Fruit fly (Drosophila melanogaster): Measurements from ENCODE around the gene CG13078.

Gene CG13078

dm6 chr2L:19528308-19528707 is 35.4 kb upstream of the CG13078 start (continued):
- TF ChIP-seq pb (GFP tag; optimal IDR thresholded peaks at IDR 0.05) (peak; percentile 82), dysf (GFP tag; IDR thresholded peaks at IDR 0.05) (peak; percentile 98), psq (GFP tag; optimal IDR thresholded peaks at IDR 0.05) (peak; percentile 55), kay (GFP tag; optimal IDR thresholded peaks at IDR 0.05) (peak; percentile 94), CG10431 (GFP tag; optimal IDR thresholded peaks at IDR 0.05) (peak; percentile 15), z (GFP tag; IDR thresholded peaks at IDR 0.05) (peak; percentile 32; the same call in 1 of the 3 replicates), Rfx (GFP tag; IDR thresholded peaks at IDR 0.05) (peak; percentile 99), chinmo (GFP tag; IDR thresholded peaks at IDR 0.05; ENCODE audit: partially characterized antibody) (no peak), CG30431 (GFP tag; optimal IDR thresholded peaks at IDR 0.05) (peak; percentile 70), fd102C (GFP tag; optimal IDR thresholded peaks at IDR 0.05) (peak; percentile 6), Nf-YA (GFP tag; IDR thresholded peaks at IDR 0.05) (peak; percentile 87), seq (GFP tag; IDR thresholded peaks at IDR 0.05) (peak; percentile 97), HmgD (GFP tag; optimal IDR thresholded peaks at IDR 0.05) (peak; percentile 83), da (GFP tag; optimal IDR thresholded peaks at IDR 0.05) (peak; percentile 78), h (optimal IDR thresholded peaks at IDR 0.05) (no peak), Spps (tag; optimal IDR thresholded peaks at IDR 0.05) (peak; percentile 55), chif (GFP tag; optimal IDR thresholded peaks at IDR 0.05) (peak; percentile 83 to 93), vvl (GFP tag; IDR thresholded peaks at IDR 0.05) (peak; percentile 97), NK7.1 (GFP tag; optimal IDR thresholded peaks at IDR 0.05) (peak; percentile 88), CG1024 (GFP tag; IDR thresholded peaks at IDR 0.05) (peak; percentile 73), CG2120 (GFP tag; optimal IDR thresholded peaks at IDR 0.05) (peak; percentile 99), eve (GFP tag; optimal IDR thresholded peaks at IDR 0.05) (no peak), pum (GFP tag; optimal IDR thresholded peaks at IDR 0.05) (peak; percentile 72), tup (GFP tag; optimal IDR thresholded peaks at IDR 0.05) (peak; percentile 89), bowl (GFP tag; IDR thresholded peaks at IDR 0.05) (peak; percentile 77; the same call in 1 of the 2 replicates), CG8765 (GFP tag; IDR thresholded peaks at IDR 0.05) (peak; percentile 85; the same call in 1 of the 2 replicates), CG5180 (GFP tag; optimal IDR thresholded peaks at IDR 0.05) (no peak), tx (GFP tag; optimal IDR thresholded peaks at IDR 0.05) (peak; percentile 93), ap (GFP tag; IDR thresholded peaks at IDR 0.05) (peak; percentile 81), jing (GFP tag; optimal IDR thresholded peaks at IDR 0.05) (peak; percentile 67), Gug (GFP tag; IDR thresholded peaks at IDR 0.05) (peak; percentile 93), jumu (GFP tag; optimal IDR thresholded peaks at IDR 0.05) (peak; percentile 89), pnt (GFP tag; optimal IDR thresholded peaks at IDR 0.05) (peak; percentile 62), CG11093 (GFP tag; IDR thresholded peaks at IDR 0.05) (peak; percentile 85), CG1792 (GFP tag; optimal IDR thresholded peaks at IDR 0.05) (peak; percentile 93), so (GFP tag; IDR thresholded peaks at IDR 0.05) (peak; percentile 95), peb (GFP tag; IDR thresholded peaks at IDR 0.05) (peak; percentile 77), Vsx1 (GFP tag; optimal IDR thresholded peaks at IDR 0.05) (peak; percentile 87), usp (GFP tag; optimal IDR thresholded peaks at IDR 0.05) (no peak), Dek (tag; optimal IDR thresholded peaks at IDR 0.05) (peak; percentile 98), CG10543 (GFP tag; optimal IDR thresholded peaks at IDR 0.05) (peak; percentile 76), Jarid2 (GFP tag; optimal IDR thresholded peaks at IDR 0.05) (peak; percentile 76), Doc2 (GFP tag; IDR thresholded peaks at IDR 0.05) (peak; percentile 72), hkb (optimal IDR thresholded peaks at IDR 0.05) (no peak), hkb (GFP tag; IDR thresholded peaks at IDR 0.05) (peak; percentile 97), ken (GFP tag; IDR thresholded peaks at IDR 0.05) (peak; percentile 90), cad (GFP tag; optimal IDR thresholded peaks at IDR 0.05) (no peak), unpg (GFP tag; optimal IDR thresholded peaks at IDR 0.05) (peak; percentile 97), NFAT (GFP tag; IDR thresholded peaks at IDR 0.05) (peak; percentile 97), Dip3 (GFP tag; optimal IDR thresholded peaks at IDR 0.05) (peak; percentile 98), Sox100B (GFP tag; optimal IDR thresholded peaks at IDR 0.05) (peak; percentile 86), Bgb (GFP tag; IDR thresholded peaks at IDR 0.05; ENCODE audit: partially characterized antibody) (no peak), gem (tag; optimal IDR thresholded peaks at IDR 0.05) (peak; percentile 97)
